Worm (Caenorhabditis elegans) whole organism, L3 larva: ENCODE measurements around the gene msp-142.

ENCODE experiments used
- ZK546.5 ChIP-seq: sonication (generic microtip); optimal IDR thresholded peaks from 2 replicates; lab custom pipeline; 2017; ENCODE audit warnings: missing biosample characterization, missing genetic modification characterization
- elt-2 ChIP-seq: sonication (generic microtip); optimal IDR thresholded peaks from 2 replicates; lab custom pipeline; 2016; ENCODE audit warnings: missing genetic modification reagents, mild to moderate bottlenecking, missing genetic modification characterization, missing compliant biosample characterization
- skn-1 ChIP-seq: fragments of 150-350 bp; optimal IDR thresholded peaks from 2 replicates; lab custom pipeline; 2014; ENCODE audit warnings: missing biosample characterization, missing genetic modification characterization
- unc-62 ChIP-seq: fragments of 150-350 bp; sonication (generic microtip); optimal IDR thresholded peaks from 4 replicates; lab custom pipeline; 2014; ENCODE audit warnings: missing biosample characterization, missing genetic modification reagents, missing genetic modification characterization

DNA sequence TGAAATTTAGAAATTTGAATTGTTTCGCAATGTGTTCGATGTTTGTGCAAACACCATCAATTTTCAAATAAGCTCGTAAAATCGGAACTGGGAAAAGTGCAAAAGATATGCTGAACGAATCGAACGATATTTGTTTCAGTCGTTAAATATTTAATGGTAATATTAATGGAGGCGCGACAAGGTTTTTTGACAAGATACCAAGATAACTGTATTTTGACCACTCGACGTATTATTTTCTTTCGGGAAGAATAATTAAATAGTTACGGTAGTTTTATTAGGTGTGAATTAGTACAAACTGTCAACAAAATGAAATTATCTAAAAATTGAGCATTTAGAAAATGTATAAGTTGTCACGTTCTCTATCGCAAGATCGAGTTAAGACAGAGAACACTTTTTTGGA lies 6.6 kb downstream of the msp-142 start:
- TF ChIP-seq ZK546.5 = no peak
- no peak for TF ChIP-seq unc-62 (GFP tag; lab: Kevin White, UChicago)
- TF ChIP-seq elt-2 (tag; lab: Kevin White, UChicago) = peak; percentile 93
- no peak for TF ChIP-seq skn-1 (tag; lab: Kevin White, UChicago)
